Worm (Caenorhabditis elegans): ENCODE results near the gene sru-39.

sru-39 gene

DNA sequence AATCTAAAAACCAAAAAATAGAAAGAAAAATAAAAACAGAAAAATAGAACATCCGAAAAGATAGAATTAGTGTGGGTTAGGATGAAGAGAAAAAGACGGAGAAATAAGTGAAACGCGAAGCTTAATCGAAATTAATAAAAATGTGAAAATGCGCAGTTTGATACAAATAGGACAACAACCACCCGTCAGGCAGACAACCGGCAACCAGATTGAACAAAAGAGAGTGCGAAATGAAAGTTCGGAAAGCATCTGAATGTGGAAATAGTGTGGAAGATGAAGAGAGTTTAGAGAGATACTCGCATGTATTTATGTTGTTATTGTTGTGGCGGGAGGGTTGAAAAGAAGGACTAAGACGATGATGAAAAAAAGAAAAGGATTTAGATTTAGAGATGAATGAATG is 44.8 kb upstream of the sru-39 start:
- TF ChIP-seq blmp-1 (tag; optimal IDR thresholded peaks at IDR 0.05) (peak; percentile 74), unc-62 (GFP tag; optimal IDR thresholded peaks at IDR 0.05) (no peak)

DNA sequence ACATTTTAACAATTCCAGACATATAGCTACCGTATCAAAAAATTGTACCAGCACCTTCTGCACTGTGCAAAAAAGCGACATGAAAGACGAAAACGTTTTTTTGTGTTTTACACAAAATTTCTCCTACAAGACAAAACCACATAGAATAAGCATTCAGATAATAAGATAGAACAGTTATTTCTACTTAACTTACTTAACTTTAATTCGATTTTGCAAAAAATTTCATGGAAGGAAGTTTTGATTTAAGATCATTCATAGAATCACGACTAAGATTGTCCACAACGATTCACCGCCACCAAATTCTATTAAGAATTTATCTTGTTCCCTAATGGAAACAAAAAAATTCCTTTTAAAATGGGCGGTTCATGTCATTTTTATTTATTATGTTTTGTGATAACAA is 39.5 kb upstream of the sru-39 start:
- TF ChIP-seq lsy-2 (tag; optimal IDR thresholded peaks at IDR 0.05) (no peak), drap-1 (GFP tag; optimal IDR thresholded peaks at IDR 0.05) (no peak), snpc-4 (tag; optimal IDR thresholded peaks at IDR 0.05) (no peak), ces-1 (GFP tag; optimal IDR thresholded peaks at IDR 0.05) (peak; percentile 94), ham-2 (GFP tag; optimal IDR thresholded peaks at IDR 0.05) (no peak), M03D4.4 (tag; optimal IDR thresholded peaks at IDR 0.05) (no peak)

DNA sequence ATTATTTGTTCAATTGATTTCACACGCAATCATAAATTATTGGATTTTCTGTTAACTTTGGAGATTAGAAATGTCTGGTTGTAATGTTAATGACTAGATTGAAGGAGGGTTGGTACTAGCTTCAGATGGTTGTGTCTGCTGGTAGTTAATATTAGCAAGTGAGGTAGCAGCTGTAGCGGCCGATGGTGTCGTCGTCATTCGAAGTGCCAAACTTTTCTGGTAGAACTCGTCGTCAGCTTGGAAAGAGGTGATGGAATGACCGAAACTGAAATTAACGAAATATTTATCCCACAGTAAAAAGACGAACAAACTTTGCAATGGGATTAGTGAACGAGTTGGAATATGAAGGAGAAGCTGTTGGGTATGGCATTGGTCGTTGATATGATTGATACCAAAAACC is 38.7 kb upstream of the sru-39 start:
- no peak for TF ChIP-seq ztf-11 (tag; optimal IDR thresholded peaks at IDR 0.05)
- no peak for TF ChIP-seq blmp-1 (tag; optimal IDR thresholded peaks at IDR 0.05)
- no peak for TF ChIP-seq drap-1 (GFP tag; optimal IDR thresholded peaks at IDR 0.05)
- TF ChIP-seq tbx-8 (GFP tag; optimal IDR thresholded peaks at IDR 0.05) = no peak
- no peak for TF ChIP-seq nhr-2 (tag; optimal IDR thresholded peaks at IDR 0.05)
- no peak for TF ChIP-seq mls-2 (tag; optimal IDR thresholded peaks at IDR 0.05)
- TF ChIP-seq zip-8 (tag; optimal IDR thresholded peaks at IDR 0.05) = no peak

DNA sequence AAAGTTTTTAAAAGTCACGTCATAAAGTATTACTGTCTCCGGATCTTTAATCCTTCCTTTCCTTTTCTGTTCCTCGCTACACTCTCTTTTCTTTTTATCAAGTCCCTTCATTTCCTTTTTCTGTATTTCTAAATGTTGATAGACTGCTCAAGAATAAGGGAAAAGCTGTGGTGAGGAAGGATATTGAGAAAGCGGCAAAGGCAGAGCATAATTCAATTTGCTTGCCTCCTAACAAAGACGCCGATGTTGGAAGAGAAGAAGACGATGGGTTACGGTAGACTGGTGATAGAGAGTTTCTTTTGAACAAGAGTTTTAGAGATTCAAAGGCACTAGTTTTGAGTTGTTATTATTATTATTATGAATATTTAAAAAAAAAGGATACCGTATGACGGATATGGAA is 37.7 kb upstream of the sru-39 start:
- TF ChIP-seq lsy-2 (tag; optimal IDR thresholded peaks at IDR 0.05) (peak; percentile 46), unc-39 (tag; optimal IDR thresholded peaks at IDR 0.05) (no peak), ces-1 (GFP tag; optimal IDR thresholded peaks at IDR 0.05) (peak; percentile 100), elt-3 (tag; optimal IDR thresholded peaks at IDR 0.05) (no peak), ham-2 (GFP tag; optimal IDR thresholded peaks at IDR 0.05) (no peak)

DNA sequence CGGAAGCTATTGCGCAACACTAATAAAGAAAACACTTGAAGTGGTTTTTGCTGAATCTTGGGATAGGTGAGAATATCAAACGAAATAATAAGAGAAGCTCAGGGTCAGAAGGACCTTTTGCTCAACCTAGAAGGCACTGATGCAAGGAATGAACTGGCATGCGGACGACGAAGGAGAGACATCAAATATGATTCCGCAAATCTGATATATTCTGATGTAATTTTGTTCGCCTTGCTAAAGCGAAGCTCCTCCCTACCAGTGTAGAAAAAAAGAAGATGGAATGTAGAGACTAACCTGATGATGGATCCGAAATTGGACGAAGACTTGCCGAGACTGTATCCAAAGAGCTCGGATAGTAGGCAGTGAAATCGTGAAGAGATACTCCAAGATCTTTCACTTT is 35.3 kb upstream of the sru-39 start:
- TF ChIP-seq nhr-2 (tag; optimal IDR thresholded peaks at IDR 0.05) = no peak
- peak; percentile 100 for TF ChIP-seq ces-1 (GFP tag; optimal IDR thresholded peaks at IDR 0.05)
- peak; percentile 50 for TF ChIP-seq zip-8 (tag; optimal IDR thresholded peaks at IDR 0.05)

DNA sequence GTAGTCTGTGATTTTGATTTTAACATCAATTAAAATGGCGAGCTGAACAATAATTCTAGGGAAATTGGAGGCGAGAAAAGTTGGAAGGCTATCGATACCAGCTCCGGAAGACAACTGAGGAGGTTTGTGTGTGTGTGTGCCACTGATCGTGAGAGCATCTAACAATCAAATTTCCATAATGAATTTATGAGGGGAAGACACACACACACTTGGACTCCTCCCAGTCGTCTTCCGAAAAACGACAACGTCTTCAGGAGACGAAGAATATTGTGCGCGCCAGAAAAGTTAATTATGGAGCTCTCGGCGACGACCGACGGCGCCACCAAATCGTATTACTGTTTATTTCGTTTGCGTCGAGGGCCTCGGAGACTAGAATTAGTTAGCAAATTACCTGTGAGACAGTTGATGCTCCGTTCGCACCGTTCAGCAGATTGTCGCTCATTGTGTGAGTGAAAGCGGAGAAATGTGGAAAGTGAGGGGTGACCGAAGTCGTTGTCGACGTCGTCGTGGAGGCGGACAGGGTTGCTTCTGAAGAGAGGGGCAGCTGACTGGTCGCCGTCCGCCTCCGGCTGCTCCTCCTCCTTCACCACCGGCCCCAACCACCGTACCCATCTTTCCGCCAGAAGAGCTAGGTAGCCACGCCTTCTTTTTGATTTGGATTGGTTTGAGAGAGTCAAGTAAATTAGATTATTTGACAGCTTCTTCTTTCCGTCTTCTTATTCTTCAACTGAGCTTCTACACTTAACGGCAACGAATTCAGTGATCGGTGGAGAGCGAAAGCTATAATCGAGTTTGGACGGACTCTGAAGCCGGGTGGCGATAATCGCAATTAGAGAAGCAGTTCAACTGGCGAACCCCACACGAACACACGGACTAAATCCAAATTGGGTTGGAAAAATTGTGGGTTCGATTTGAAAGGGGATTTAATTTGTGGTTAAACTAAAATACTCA is 34.2 kb upstream of the sru-39 start, which contains the start of gene unc-42:
Gene unc-42, minus strand, starts transcription at position 564 of the 951 bp plus-strand sequence.
- peak; percentile 100 for TF ChIP-seq ces-1 (GFP tag; optimal IDR thresholded peaks at IDR 0.05)
- no peak for TF ChIP-seq nhr-237 (tag; optimal IDR thresholded peaks at IDR 0.05)

DNA sequence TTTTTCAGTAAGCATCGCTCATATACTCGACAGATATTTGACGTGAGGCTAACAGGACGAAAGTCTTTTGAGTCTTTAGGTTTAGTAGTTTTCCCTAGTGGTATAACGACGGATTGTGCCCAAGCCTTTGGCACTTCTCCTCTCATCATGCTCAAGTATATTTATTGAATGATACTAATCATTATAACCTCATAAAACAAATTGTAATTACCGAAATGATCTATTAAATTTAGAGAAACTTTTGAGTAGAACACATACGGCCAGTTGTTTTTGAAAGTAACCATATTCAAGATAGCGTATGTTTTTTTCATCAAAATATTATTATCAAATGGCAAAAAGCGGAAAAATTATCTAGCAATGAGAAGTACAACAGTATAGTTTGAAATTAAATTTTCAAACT is 32.0 kb upstream of the sru-39 start:
- TF ChIP-seq ces-1 (GFP tag; optimal IDR thresholded peaks at IDR 0.05) = peak; percentile 90
- no peak for TF ChIP-seq unc-39 (tag; optimal IDR thresholded peaks at IDR 0.05)

DNA sequence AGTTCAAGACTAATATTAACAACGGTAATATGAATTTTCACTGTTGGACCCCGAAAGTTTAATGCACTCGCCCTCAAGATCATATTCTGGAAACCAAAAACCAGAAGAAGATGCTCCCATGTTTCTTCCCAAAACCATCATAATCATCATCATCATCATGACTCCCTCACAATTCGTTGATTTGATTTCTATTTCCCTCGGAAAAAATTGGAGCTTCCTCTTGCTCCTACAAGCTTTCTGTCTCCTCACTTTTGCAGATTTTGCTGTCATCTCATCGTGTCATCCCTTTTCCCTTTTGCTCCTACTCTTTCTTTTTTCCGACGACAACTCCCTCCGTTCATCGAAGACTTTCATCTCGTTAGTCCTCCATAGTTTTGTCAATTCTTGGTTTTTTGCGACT is 31.3 kb upstream of the sru-39 start, which contains the start of gene F46B6.2:
Gene F46B6.2, plus strand, starts transcription at position 316 of the 400 bp plus-strand sequence.
- TF ChIP-seq mab-5 (tag; optimal IDR thresholded peaks at IDR 0.05) (no peak), ces-1 (GFP tag; optimal IDR thresholded peaks at IDR 0.05) (peak; percentile 99)

DNA sequence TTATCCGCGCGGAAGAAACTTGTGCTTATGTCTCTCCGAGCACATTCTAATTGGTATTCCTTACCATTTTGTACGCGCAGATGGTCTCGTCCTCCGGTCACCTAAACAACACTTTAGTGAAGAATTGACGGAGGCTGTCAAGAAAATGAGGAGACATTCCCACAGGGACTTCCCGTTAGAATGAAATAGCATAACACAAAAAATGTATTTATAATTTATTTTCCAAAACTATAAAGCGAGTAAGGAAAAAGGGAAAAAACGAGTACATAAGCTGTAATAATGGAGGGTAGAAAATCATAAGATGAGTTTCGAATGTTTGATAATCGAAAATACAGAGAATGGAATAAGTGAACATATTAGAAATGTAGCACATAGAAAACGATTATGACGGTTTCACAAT is 27.5 kb upstream of the sru-39 start, which contains the start of gene F46B6.12:
Gene F46B6.12, minus strand, starts transcription at position 101 of the 400 bp plus-strand sequence.
- TF ChIP-seq bed-3 (GFP tag; optimal IDR thresholded peaks at IDR 0.05) = no peak
- no peak for TF ChIP-seq elt-1 (tag; optimal IDR thresholded peaks at IDR 0.05; ENCODE audit: borderline replicate concordance, insufficient read depth)
- no peak for TF ChIP-seq nhr-2 (tag; optimal IDR thresholded peaks at IDR 0.05)
- no peak for TF ChIP-seq unc-120 (tag; optimal IDR thresholded peaks at IDR 0.05; ENCODE audit: poor library complexity, severe bottlenecking)
- TF ChIP-seq blmp-1 (tag; optimal IDR thresholded peaks at IDR 0.05) = no peak
- TF ChIP-seq ztf-11 (tag; optimal IDR thresholded peaks at IDR 0.05) = no peak
- no peak for TF ChIP-seq ceh-43 (GFP tag; optimal IDR thresholded peaks at IDR 0.05)
- no peak for TF ChIP-seq mls-2 (tag; optimal IDR thresholded peaks at IDR 0.05)
- no peak for TF ChIP-seq ham-2 (GFP tag; optimal IDR thresholded peaks at IDR 0.05)
- no peak for TF ChIP-seq mep-1 (tag; optimal IDR thresholded peaks at IDR 0.05)
- TF ChIP-seq mab-5 (tag; optimal IDR thresholded peaks at IDR 0.05) = no peak
- no peak for TF ChIP-seq nhr-28 (tag; optimal IDR thresholded peaks at IDR 0.05)
- TF ChIP-seq sem-2 (GFP tag; optimal IDR thresholded peaks at IDR 0.05) = no peak
- TF ChIP-seq M03D4.4 (tag; optimal IDR thresholded peaks at IDR 0.05) = no peak
- no peak for TF ChIP-seq nhr-76 (tag; optimal IDR thresholded peaks at IDR 0.05)
- TF ChIP-seq lin-13 (tag; optimal IDR thresholded peaks at IDR 0.05) = no peak
- no peak for TF ChIP-seq tbx-8 (GFP tag; optimal IDR thresholded peaks at IDR 0.05)
- TF ChIP-seq pha-4 (tag; optimal IDR thresholded peaks at IDR 0.05) = no peak
- TF ChIP-seq nhr-12 (tag; optimal IDR thresholded peaks at IDR 0.05) = no peak
